Fruit fly (Drosophila melanogaster) whole organism, embryonic: ENCODE measurements around the gene Sodq.

Experiments
- Adf1 ChIP-seq: fragments of 200-800 bp; sonication (Bioruptor generic); IDR thresholded peaks from 2 replicates; pipeline ENCODE4 v1.3.6; 2022; ENCODE audit warnings: missing biosample characterization, missing genetic modification characterization
- CG10654 ChIP-seq: fragments of 200-800 bp; sonication (Bioruptor generic); optimal IDR thresholded peaks from 2 replicates; lab custom pipeline; 2016; ENCODE audit warnings: missing biosample characterization, missing genetic modification characterization
- CG11398 ChIP-seq: fragments of 200-800 bp; sonication (Bioruptor generic); optimal IDR thresholded peaks from 2 replicates; lab custom pipeline; 2016; ENCODE audit warnings: missing biosample characterization, missing genetic modification characterization
- CG11560 ChIP-seq: fragments of 200-800 bp; sonication (Bioruptor generic); IDR thresholded peaks from 3 replicates; pipeline ENCODE4 v1.3.6; 2022; ENCODE audit warnings: missing biosample characterization, missing genetic modification characterization
- CG12071 ChIP-seq: fragments of 200-800 bp; sonication (Bioruptor generic); optimal IDR thresholded peaks from 3 replicates; lab custom pipeline; 2018; ENCODE audit warnings: missing biosample characterization, mild to moderate bottlenecking, missing genetic modification characterization
- CG12155 ChIP-seq: fragments of 200-800 bp; sonication (Bioruptor generic); optimal IDR thresholded peaks from 3 replicates; lab custom pipeline; 2016; ENCODE audit warnings: missing biosample characterization, missing genetic modification characterization
- CG1233 ChIP-seq: fragments of 200-800 bp; sonication (Bioruptor generic); optimal IDR thresholded peaks from 4 replicates; lab custom pipeline; 2018; ENCODE audit warnings: missing biosample characterization, mild to moderate bottlenecking, missing genetic modification characterization
- CG15011 ChIP-seq: fragments of 200-800 bp; sonication (Bioruptor generic); optimal IDR thresholded peaks from 3 replicates; lab custom pipeline; 2018; ENCODE audit warnings: missing biosample characterization, mild to moderate bottlenecking, missing genetic modification characterization
- CG17385 ChIP-seq: fragments of 200-800 bp; sonication (Bioruptor generic); optimal IDR thresholded peaks from 3 replicates; lab custom pipeline; 2018; ENCODE audit warnings: missing biosample characterization, mild to moderate bottlenecking, missing genetic modification characterization
- CG17568 ChIP-seq: fragments of 200-800 bp; sonication (Bioruptor generic); optimal IDR thresholded peaks from 2 replicates; lab custom pipeline; 2018; ENCODE audit warnings: missing biosample characterization, mild to moderate bottlenecking, missing genetic modification characterization, moderate library complexity
- CG17829 ChIP-seq: fragments of 200-800 bp; optimal IDR thresholded peaks from 2 replicates; lab custom pipeline; 2019; ENCODE audit warnings: missing biosample characterization, mild to moderate bottlenecking, missing genetic modification characterization, moderate library complexity
- CG2116 ChIP-seq: fragments of 200-800 bp; sonication (Bioruptor generic); optimal IDR thresholded peaks from 3 replicates; lab custom pipeline; 2018; ENCODE audit warnings: missing biosample characterization, mild to moderate bottlenecking, missing genetic modification characterization
- CG2875 ChIP-seq: fragments of 200-800 bp; sonication (Bioruptor generic); optimal IDR thresholded peaks from 2 replicates; lab custom pipeline; 2017; ENCODE audit warnings: missing biosample characterization, mild to moderate bottlenecking, missing genetic modification characterization, missing genetic modification reagents
- CG2889 ChIP-seq: fragments of 200-800 bp; sonication (Bioruptor generic); IDR thresholded peaks from 3 replicates; pipeline ENCODE4 v1.3.6; 2022; ENCODE audit warnings: missing biosample characterization, missing genetic modification characterization
- CG4328 ChIP-seq: fragments of 200-800 bp; sonication (Bioruptor generic); optimal IDR thresholded peaks from 3 replicates; lab custom pipeline; 2017; ENCODE audit warnings: missing biosample characterization, missing genetic modification reagents, missing genetic modification characterization
- CG5180 ChIP-seq: fragments of 200-800 bp; sonication (Bioruptor generic); optimal IDR thresholded peaks from 3 replicates; lab custom pipeline; 2017; ENCODE audit warnings: missing biosample characterization, missing genetic modification characterization, mild to moderate bottlenecking, moderate library complexity, missing genetic modification reagents
- CG5245 ChIP-seq: fragments of 200-800 bp; sonication (Bioruptor generic); optimal IDR thresholded peaks from 3 replicates; lab custom pipeline; 2016; ENCODE audit warnings: missing biosample characterization, missing genetic modification characterization
- CG7357 ChIP-seq: fragments of 200-800 bp; sonication (Bioruptor generic); IDR thresholded peaks from 3 replicates; pipeline ENCODE4 v1.3.6; 2022; ENCODE audit warnings: missing biosample characterization, missing genetic modification characterization
- CG8478 ChIP-seq: fragments of >200 bp; optimal IDR thresholded peaks from 2 replicates; lab custom pipeline; 2018
- CG9727 ChIP-seq: fragments of 200-800 bp; sonication (Bioruptor generic); optimal IDR thresholded peaks from 3 replicates; lab custom pipeline; 2017; ENCODE audit warnings: missing biosample characterization, mild to moderate bottlenecking, missing genetic modification characterization
- CG9876 ChIP-seq: fragments of 200-800 bp; sonication (Bioruptor generic); optimal IDR thresholded peaks from 2 replicates; lab custom pipeline; 2016; ENCODE audit warnings: missing biosample characterization, missing genetic modification characterization
- Chrac-16 ChIP-seq: fragments of 200-800 bp; sonication (Bioruptor generic); optimal IDR thresholded peaks from 3 replicates; lab custom pipeline; 2016; ENCODE audit warnings: missing biosample characterization, missing genetic modification characterization
- CoRest ChIP-seq: fragments of 200-800 bp; sonication (Bioruptor generic); optimal IDR thresholded peaks from 3 replicates; lab custom pipeline; 2018; ENCODE audit warnings: missing biosample characterization, mild to moderate bottlenecking, missing genetic modification characterization, moderate library complexity
- D19B ChIP-seq: fragments of 200-800 bp; sonication (Bioruptor generic); optimal IDR thresholded peaks from 2 replicates; lab custom pipeline; 2017; ENCODE audit warnings: missing biosample characterization, mild to moderate bottlenecking, missing genetic modification characterization
- Dll ChIP-seq: fragments of 200-800 bp; sonication (Bioruptor generic); IDR thresholded peaks from 4 replicates; pipeline ENCODE4 v1.3.6; 2022; ENCODE audit warnings: missing biosample characterization, missing genetic modification characterization; ENCODE audit not compliant: partially characterized antibody
- Fer2 ChIP-seq: fragments of 200-800 bp; sonication (Bioruptor generic); optimal IDR thresholded peaks from 2 replicates; lab custom pipeline; 2018; ENCODE audit warnings: missing biosample characterization, mild to moderate bottlenecking, missing genetic modification characterization, moderate library complexity
- MTF-1 ChIP-seq: fragments of 200-800 bp; sonication (Bioruptor generic); optimal IDR thresholded peaks from 2 replicates; lab custom pipeline; 2018; ENCODE audit warnings: missing biosample characterization, mild to moderate bottlenecking, missing genetic modification characterization, borderline replicate concordance
- Meics ChIP-seq: fragments of 200-800 bp; sonication (Bioruptor generic); optimal IDR thresholded peaks from 2 replicates; lab custom pipeline; 2017; ENCODE audit warnings: missing biosample characterization, mild to moderate bottlenecking, missing genetic modification characterization
- Mrtf ChIP-seq: fragments of 200-800 bp; sonication (Bioruptor generic); IDR thresholded peaks from 3 replicates; pipeline ENCODE4 v1.3.6; 2022; ENCODE audit warnings: missing biosample characterization, missing genetic modification characterization
- Neu2 ChIP-seq: fragments of 200-800 bp; sonication (Bioruptor generic); optimal IDR thresholded peaks from 3 replicates; lab custom pipeline; 2016; ENCODE audit warnings: missing biosample characterization, missing genetic modification characterization, borderline replicate concordance
- Nf-YB ChIP-seq: fragments of 200-800 bp; sonication (Bioruptor generic); optimal IDR thresholded peaks from 3 replicates; lab custom pipeline; 2019; ENCODE audit warnings: missing biosample characterization, mild to moderate bottlenecking, missing genetic modification characterization, moderate library complexity
- Pdp1 ChIP-seq, 2 experiments: fragments of 200-800 bp; sonication (Bioruptor generic); optimal IDR thresholded peaks; 3 replicates each; lab custom pipeline; 2016; ENCODE audit warnings: missing biosample characterization in 2 of 2, missing genetic modification characterization in 2 of 2, mild to moderate bottlenecking in 1 of 2, moderate library complexity in 1 of 2
- Rx ChIP-seq: fragments of 200-800 bp; sonication (Bioruptor generic); IDR thresholded peaks from 2 replicates; pipeline ENCODE4 v1.3.6; 2022; ENCODE audit warnings: missing biosample characterization, missing genetic modification characterization
- Usf ChIP-seq: fragments of 200-800 bp; sonication (Bioruptor generic); optimal IDR thresholded peaks from 2 replicates; lab custom pipeline; 2017; ENCODE audit warnings: missing genotype, missing biosample characterization, missing genetic modification characterization
- ab ChIP-seq: fragments of 200-800 bp; sonication (Bioruptor generic); optimal IDR thresholded peaks from 2 replicates; lab custom pipeline; 2016; ENCODE audit warnings: missing biosample characterization, missing genetic modification characterization
- az2 ChIP-seq: fragments of 200-800 bp; sonication (Bioruptor generic); optimal IDR thresholded peaks from 3 replicates; lab custom pipeline; 2016; ENCODE audit warnings: missing biosample characterization, missing genetic modification characterization
- bbx ChIP-seq: fragments of 200-800 bp; sonication (Bioruptor generic); IDR thresholded peaks from 2 replicates; pipeline ENCODE4 v1.3.6; 2022; ENCODE audit warnings: missing biosample characterization, missing genetic modification characterization; ENCODE audit not compliant: partially characterized antibody
- bigmax ChIP-seq: fragments of 200-800 bp; sonication (Bioruptor generic); optimal IDR thresholded peaks from 2 replicates; lab custom pipeline; 2018; ENCODE audit warnings: missing biosample characterization, mild to moderate bottlenecking, missing genetic modification characterization
- bowl ChIP-seq: fragments of 200-800 bp; sonication (Bioruptor generic); IDR thresholded peaks from 2 replicates; pipeline ENCODE4 v1.3.6; 2022; ENCODE audit warnings: missing biosample characterization, missing genetic modification characterization
- dpn ChIP-seq, 2 experiments: fragments of 200-800 bp; sonication (Bioruptor generic); optimal IDR thresholded peaks; 3 replicates each; lab custom pipeline; 2016; ENCODE audit warnings: missing biosample characterization in 2 of 2, missing genetic modification characterization in 2 of 2
- gt ChIP-seq: fragments of 200-800 bp; sonication (Bioruptor generic); IDR thresholded peaks from 2 replicates; pipeline ENCODE4 v1.3.6; 2022; ENCODE audit warnings: missing biosample characterization, missing genetic modification characterization
- oc ChIP-seq: fragments of 200-800 bp; sonication (Bioruptor generic); optimal IDR thresholded peaks from 2 replicates; lab custom pipeline; 2018; ENCODE audit warnings: missing biosample characterization, mild to moderate bottlenecking, missing genetic modification characterization, moderate library complexity
- pros ChIP-seq: fragments of 200-800 bp; sonication (Bioruptor generic); optimal IDR thresholded peaks from 3 replicates; lab custom pipeline; 2019; ENCODE audit warnings: missing biosample characterization, mild to moderate bottlenecking, missing genetic modification characterization, moderate library complexity
- pzg ChIP-seq: fragments of 200-800 bp; sonication (Bioruptor generic); optimal IDR thresholded peaks from 3 replicates; lab custom pipeline; 2018; ENCODE audit warnings: missing biosample characterization, mild to moderate bottlenecking, missing genetic modification characterization, moderate library complexity
- ro ChIP-seq: fragments of 200-800 bp; sonication (Bioruptor generic); IDR thresholded peaks from 2 replicates; pipeline ENCODE4 v1.3.6; 2022; ENCODE audit warnings: missing biosample characterization, missing genetic modification characterization
- sc ChIP-seq, 3 experiments: fragments of >200 bp in 2 of 3; fragments of 200-800 bp in 1 of 3; sonication (Bioruptor generic) in 1 of 3; optimal IDR thresholded peaks; 2 replicates in 2 of 3; 3 replicates in 1 of 3; lab custom pipeline; 2017; ENCODE audit warnings: mild to moderate bottlenecking in 1 of 3, missing biosample characterization in 1 of 3, missing genetic modification characterization in 1 of 3, missing genetic modification reagents in 1 of 3
- scrt ChIP-seq: fragments of 200-800 bp; sonication (Bioruptor generic); optimal IDR thresholded peaks from 2 replicates; lab custom pipeline; 2018; ENCODE audit warnings: missing biosample characterization, mild to moderate bottlenecking, missing genetic modification characterization, moderate library complexity
- tup ChIP-seq: fragments of 200-800 bp; sonication (Bioruptor generic); optimal IDR thresholded peaks from 2 replicates; lab custom pipeline; 2016; ENCODE audit warnings: missing biosample characterization, mild to moderate bottlenecking, missing genetic modification characterization, moderate library complexity
- zf30C ChIP-seq: fragments of 200-800 bp; sonication (Bioruptor generic); optimal IDR thresholded peaks from 3 replicates; lab custom pipeline; 2018; ENCODE audit warnings: missing biosample characterization, mild to moderate bottlenecking, missing genetic modification characterization

Gene Sodq

dm6 chr3R:25880198-25880970 lies 15.2 kb upstream of the Sodq start (continued):
- TF ChIP-seq dpn (GFP tag; optimal IDR thresholded peaks at IDR 0.05; lab: Kevin White, UChicago) (no peak), CG5180 (GFP tag; lab: Kevin White, UChicago) (peak; percentile 1), zf30C (GFP tag; lab: Kevin White, UChicago) (no peak), CG17829 (tag; lab: Kevin White, UChicago) (peak; percentile 65), CG11398 (no peak), D19B (GFP tag; lab: Kevin White, UChicago) (no peak), pros (no peak), sc (optimal IDR thresholded peaks at IDR 0.05; lab: Kevin White, UChicago) (no peak), sc (GFP tag; optimal IDR thresholded peaks at IDR 0.05; lab: Kevin White, UChicago) (peak; percentile 45), CG17568 (GFP tag; lab: Kevin White, UChicago) (no peak), CG11560 (tag; lab: Robert Waterston, UW) (no peak), CG2889 (GFP tag; lab: Robert Waterston, UW) (no peak), Dll (GFP tag; lab: Robert Waterston, UW) (no peak), CG1233 (GFP tag; lab: Kevin White, UChicago) (peak; percentile 35), bowl (no peak), Mrtf (GFP tag; lab: Robert Waterston, UW) (no peak), CG12155 (GFP tag; lab: Kevin White, UChicago) (peak; percentile 11), CG2875 (GFP tag; lab: Kevin White, UChicago) (no peak), CG15011 (GFP tag; lab: Kevin White, UChicago) (no peak), CG17385 (GFP tag; lab: Kevin White, UChicago) (peak; percentile 54), CG2116 (GFP tag; lab: Kevin White, UChicago) (no peak), CG4328 (GFP tag; lab: Kevin White, UChicago) (no peak), gt (GFP tag; lab: Robert Waterston, UW) (no peak), Rx (GFP tag; lab: Robert Waterston, UW) (no peak), Nf-YB (GFP tag; lab: Kevin White, UChicago) (peak; percentile 37), tup (GFP tag; lab: Kevin White, UChicago) (no peak), CG9727 (GFP tag; lab: Kevin White, UChicago) (peak; percentile 58), oc (tag; lab: Kevin White, UChicago) (no peak), Usf (GFP tag; lab: Kevin White, UChicago) (peak; percentile 4), Adf1 (GFP tag; lab: Robert Waterston, UW) (no peak), ab (no peak), CoRest (peak; percentile 72), MTF-1 (peak; percentile 16), az2 (peak; percentile 3), ro (GFP tag; lab: Robert Waterston, UW) (no peak), Neu2 (GFP tag; lab: Kevin White, UChicago) (no peak), Fer2 (tag; lab: Kevin White, UChicago) (no peak), CG8478 (lab: Kevin White, UChicago) (no peak), CG5245 (GFP tag; lab: Kevin White, UChicago) (no peak), bbx (GFP tag; lab: Robert Waterston, UW) (no peak), CG7357 (no peak), Meics (peak; percentile 43), CG12071 (peak; percentile 4), CG9876 (GFP tag; lab: Kevin White, UChicago) (no peak), pzg (GFP tag; lab: Kevin White, UChicago) (no peak), bigmax (GFP tag; lab: Kevin White, UChicago) (no peak), CG10654 (GFP tag; lab: Kevin White, UChicago) (peak; percentile 31), Chrac-16 (GFP tag; lab: Kevin White, UChicago) (no peak), scrt (GFP tag; lab: Kevin White, UChicago) (no peak), Pdp1 (GFP tag; optimal IDR thresholded peaks at IDR 0.05; lab: Kevin White, UChicago) (no peak)
